Worm (Caenorhabditis elegans) whole organism, L4/young adult: ENCODE results near the gene Y75B8A.18.

Source experiments
- W03F9.2 ChIP-seq: fragments of 150-350 bp; optimal IDR thresholded peaks from 2 replicates; lab custom pipeline; 2014; ENCODE audit warnings: missing biosample characterization, missing genetic modification characterization
- dao-5 ChIP-seq: sonication (generic microtip); optimal IDR thresholded peaks from 2 replicates; lab custom pipeline; 2016; ENCODE audit warnings: missing genotype, missing genetic modification characterization, moderate library complexity, missing compliant biosample characterization
- him-1 ChIP-seq: sonication (generic microtip); optimal IDR thresholded peaks from 2 replicates; lab custom pipeline; 2016; ENCODE audit warnings: missing genotype, missing genetic modification reagents, missing genetic modification characterization, missing compliant biosample characterization

- TF ChIP-seq W03F9.2 (tag; lab: Kevin White, UChicago) (peak; percentile 66), him-1 (tag; lab: Kevin White, UChicago) (no peak), dao-5 (no peak)
Observed at ce11 chrIII:12273598-12274090, 47.6 kb upstream of the Y75B8A.18 start, which contains the start of the genes Y75B8A.24 and Y75B8A.25.
